Fruit fly (Drosophila melanogaster) whole organism, prepupa: Measurements from ENCODE around the gene CG12278.

Experiments used
- CG34406 ChIP-seq: fragments of 200-800 bp; sonication (Bioruptor generic); optimal IDR thresholded peaks from 3 replicates; lab custom pipeline; 2016; ENCODE audit warnings: missing biosample characterization, missing genetic modification characterization
- CG6792 ChIP-seq: fragments of 200-800 bp; sonication (Bioruptor generic); optimal IDR thresholded peaks from 3 replicates; lab custom pipeline; 2016; ENCODE audit warnings: missing biosample characterization, missing genetic modification characterization
- CG8119 ChIP-seq: fragments of 200-800 bp; sonication (Bioruptor generic); IDR thresholded peaks from 3 replicates; pipeline ENCODE4 v1.3.6; 2022; ENCODE audit warnings: missing biosample characterization, missing genetic modification characterization
- Gug ChIP-seq: fragments of 200-800 bp; sonication (Bioruptor generic); IDR thresholded peaks from 2 replicates; pipeline ENCODE4 v1.3.6; 2022; ENCODE audit warnings: missing biosample characterization, missing genetic modification characterization
- Lpt ChIP-seq: fragments of 200-800 bp; sonication (Bioruptor generic); optimal IDR thresholded peaks from 3 replicates; lab custom pipeline; 2016; ENCODE audit warnings: missing biosample characterization, missing genetic modification characterization
- achi ChIP-seq: fragments of 200-800 bp; sonication (Bioruptor generic); optimal IDR thresholded peaks from 3 replicates; lab custom pipeline; 2016; ENCODE audit warnings: missing biosample characterization, missing genetic modification characterization
- cyc ChIP-seq: fragments of 200-800 bp; sonication (Bioruptor generic); optimal IDR thresholded peaks from 3 replicates; lab custom pipeline; 2016; ENCODE audit warnings: missing biosample characterization, missing genetic modification characterization

dm6 chr3R:21006967-21007366 lies 36.9 kb upstream of the CG12278 start, which contains the start of gene Alp5:
- TF ChIP-seq cyc (GFP tag; lab: Kevin White, UChicago), result no peak
- TF ChIP-seq CG8119 (GFP tag; lab: Robert Waterston, UW), result no peak
- no peak for TF ChIP-seq CG34406 (GFP tag; lab: Kevin White, UChicago)
- TF ChIP-seq Lpt (GFP tag; lab: Kevin White, UChicago), result no peak
- no peak for TF ChIP-seq achi
- no peak for TF ChIP-seq CG6792 (GFP tag; lab: Kevin White, UChicago)
- no peak for TF ChIP-seq Gug (GFP tag; lab: Robert Waterston, UW)
